Worm (Caenorhabditis elegans) whole organism, L2 larva: ENCODE measurements around the gene C49C8.2.

ENCODE experiments used
- C34F6.9 ChIP-seq: fragments of 150-350 bp; optimal IDR thresholded peaks from 2 replicates; lab custom pipeline; 2014; ENCODE audit warnings: missing biosample characterization, missing genetic modification characterization
- Y55F3AM.14 ChIP-seq: fragments of 200-800 bp; sonication (Bioruptor generic); optimal IDR thresholded peaks from 2 replicates; lab custom pipeline; 2018; ENCODE audit warnings: mild to moderate bottlenecking, missing genetic modification characterization, missing compliant biosample characterization
- blmp-1 ChIP-seq: sonication (generic microtip); optimal IDR thresholded peaks from 2 replicates; lab custom pipeline; 2017; ENCODE audit warnings: missing genetic modification characterization, mild to moderate bottlenecking, missing compliant biosample characterization, antibody characterized with exemption, moderate library complexity; ENCODE audit not compliant: insufficient read depth
- crh-2 ChIP-seq: sonication (generic microtip); optimal IDR thresholded peaks from 2 replicates; lab custom pipeline; 2017; ENCODE audit warnings: missing biosample characterization, missing genetic modification characterization
- dmd-4 ChIP-seq: sonication (generic microtip); optimal IDR thresholded peaks from 2 replicates; lab custom pipeline; 2017; ENCODE audit warnings: missing biosample characterization, missing genetic modification characterization
- egl-27 ChIP-seq: sonication (generic microtip); optimal IDR thresholded peaks from 3 replicates; lab custom pipeline; 2017; ENCODE audit warnings: missing biosample characterization, missing genetic modification reagents, missing genetic modification characterization
- elt-1 ChIP-seq: fragments of 150-350 bp; optimal IDR thresholded peaks from 2 replicates; lab custom pipeline; 2014; ENCODE audit warnings: missing biosample characterization, missing genetic modification characterization
- elt-3 ChIP-seq: sonication (generic microtip); optimal IDR thresholded peaks from 2 replicates; lab custom pipeline; 2017; ENCODE audit warnings: missing biosample characterization, missing genetic modification characterization
- fos-1 ChIP-seq: fragments of 150-350 bp; optimal IDR thresholded peaks from 2 replicates; lab custom pipeline; 2014; ENCODE audit warnings: missing biosample characterization, missing genetic modification characterization
- gmeb-1 ChIP-seq: fragments of 150-350 bp; optimal IDR thresholded peaks from 2 replicates; lab custom pipeline; 2014; ENCODE audit warnings: missing biosample characterization, missing genetic modification characterization
- lin-11 ChIP-seq: fragments of 150-350 bp; sonication (generic microtip); optimal IDR thresholded peaks from 2 replicates; lab custom pipeline; 2014; ENCODE audit warnings: missing biosample characterization, missing genetic modification characterization, inconsistent platforms, mixed read lengths
- lin-13 ChIP-seq: fragments of 150-350 bp; optimal IDR thresholded peaks from 2 replicates; lab custom pipeline; 2014; ENCODE audit warnings: missing biosample characterization, missing genetic modification reagents, missing genetic modification characterization
- lin-39 ChIP-seq: fragments of 150-350 bp; optimal IDR thresholded peaks from 2 replicates; lab custom pipeline; 2014; ENCODE audit warnings: missing biosample characterization, missing genetic modification reagents, missing genetic modification characterization
- lsy-2 ChIP-seq, 2 experiments: fragments of 150-350 bp in 1 of 2; sonication (generic microtip) in 1 of 2; optimal IDR thresholded peaks; 2 replicates each; lab custom pipeline; 2014 to 2017; ENCODE audit warnings: missing biosample characterization in 2 of 2, missing genetic modification characterization in 2 of 2
- mab-5 ChIP-seq: fragments of 150-350 bp; optimal IDR thresholded peaks from 2 replicates; lab custom pipeline; 2014; ENCODE audit warnings: missing biosample characterization, missing genetic modification characterization
- mbf-1 ChIP-seq: sonication (generic microtip); optimal IDR thresholded peaks from 2 replicates; lab custom pipeline; 2017; ENCODE audit warnings: missing biosample characterization, missing genetic modification characterization
- mdl-1 ChIP-seq, 2 experiments: fragments of 150-350 bp in 1 of 2; sonication (generic microtip) in 1 of 2; optimal IDR thresholded peaks; 2 replicates each; lab custom pipeline; 2017; ENCODE audit warnings: missing biosample characterization in 2 of 2, missing genetic modification characterization in 2 of 2
- nhr-10 ChIP-seq: sonication (generic microtip); optimal IDR thresholded peaks from 2 replicates; lab custom pipeline; 2017; ENCODE audit warnings: missing biosample characterization, missing genetic modification characterization
- nhr-11 ChIP-seq: fragments of 150-350 bp; optimal IDR thresholded peaks from 2 replicates; lab custom pipeline; 2014; ENCODE audit warnings: missing biosample characterization, missing genetic modification characterization
- nhr-12 ChIP-seq: fragments of 150-350 bp; optimal IDR thresholded peaks from 2 replicates; lab custom pipeline; 2014; ENCODE audit warnings: missing biosample characterization, missing genetic modification characterization
- nhr-129 ChIP-seq: fragments of 150-350 bp; optimal IDR thresholded peaks from 2 replicates; lab custom pipeline; 2014; ENCODE audit warnings: missing biosample characterization, missing genetic modification characterization
- nhr-21 ChIP-seq: fragments of 150-350 bp; optimal IDR thresholded peaks from 2 replicates; lab custom pipeline; 2014; ENCODE audit warnings: missing biosample characterization, missing genetic modification characterization
- nhr-25 ChIP-seq: fragments of 150-350 bp; sonication (generic microtip); optimal IDR thresholded peaks from 3 replicates; lab custom pipeline; 2014; ENCODE audit warnings: missing biosample characterization, missing genetic modification characterization
- nhr-6 ChIP-seq: fragments of 150-350 bp; optimal IDR thresholded peaks from 2 replicates; lab custom pipeline; 2014; ENCODE audit warnings: missing biosample characterization, missing genetic modification characterization
- nhr-77 ChIP-seq: fragments of 150-350 bp; optimal IDR thresholded peaks from 2 replicates; lab custom pipeline; 2014; ENCODE audit warnings: missing biosample characterization, missing genetic modification characterization
- peb-1 ChIP-seq: fragments of 150-350 bp; optimal IDR thresholded peaks from 2 replicates; lab custom pipeline; 2014; ENCODE audit warnings: missing biosample characterization, missing genetic modification characterization
- sem-4 ChIP-seq: fragments of 150-350 bp; optimal IDR thresholded peaks from 2 replicates; lab custom pipeline; 2014; ENCODE audit warnings: missing biosample characterization, missing genetic modification reagents, missing genetic modification characterization
- sma-3 ChIP-seq: sonication (generic microtip); optimal IDR thresholded peaks from 2 replicates; lab custom pipeline; 2016; ENCODE audit warnings: missing genetic modification reagents, missing genetic modification characterization, missing compliant biosample characterization
- sma-9 ChIP-seq, 2 experiments: fragments of 150-350 bp in 1 of 2; sonication (generic microtip) in 1 of 2; optimal IDR thresholded peaks; 2 replicates each; lab custom pipeline; 2014 to 2016; ENCODE audit warnings: missing genetic modification characterization in 2 of 2, mild to moderate bottlenecking in 1 of 2, missing biosample characterization in 1 of 2, missing compliant biosample characterization in 1 of 2, missing genetic modification reagents in 1 of 2, moderate library complexity in 1 of 2
- snpc-4 ChIP-seq: fragments of 150-350 bp; optimal IDR thresholded peaks from 2 replicates; lab custom pipeline; 2014; ENCODE audit warnings: missing biosample characterization, missing genetic modification characterization
- unc-39 ChIP-seq: fragments of 150-350 bp; optimal IDR thresholded peaks from 2 replicates; lab custom pipeline; 2014; ENCODE audit warnings: missing biosample characterization, missing genetic modification characterization
- unc-55 ChIP-seq: fragments of 150-350 bp; sonication (generic microtip); optimal IDR thresholded peaks from 3 replicates; lab custom pipeline; 2014; ENCODE audit warnings: missing biosample characterization, missing genetic modification reagents, missing genetic modification characterization
- unc-62 ChIP-seq: fragments of 150-350 bp; optimal IDR thresholded peaks from 2 replicates; lab custom pipeline; 2014; ENCODE audit warnings: missing biosample characterization, missing genetic modification reagents, missing genetic modification characterization
- ztf-1 ChIP-seq: fragments of 200-800 bp; sonication (Bioruptor generic); conservative IDR thresholded peaks from 2 replicates; pipeline ENCODE4 v1.3.6; 2022; ENCODE audit warnings: missing genetic modification characterization, missing compliant biosample characterization

Gene C49C8.2

ce11 chrIV:8611886-8612542, 38.9 kb upstream of the C49C8.2 start, which contains the start of the genes F42A9.17 and cyp-33E2:
TSS of gene F42A9.17 (minus strand) at chrIV:8611936.
TSS of gene cyp-33E2 (plus strand) at chrIV:8612334.
- TF ChIP-seq nhr-6 (tag; lab: Kevin White, UChicago), result no peak
- peak; percentile 35 for TF ChIP-seq crh-2 (tag; lab: Kevin White, UChicago)
- no peak for TF ChIP-seq mdl-1 (tag; optimal IDR thresholded peaks at IDR 0.05; lab: Kevin White, UChicago)
- TF ChIP-seq gmeb-1 (tag; lab: Kevin White, UChicago), result peak; percentile 21
- no peak for TF ChIP-seq unc-55 (GFP tag; lab: Kevin White, UChicago)
- peak; percentile 12 for TF ChIP-seq sma-9 (GFP tag; optimal IDR thresholded peaks at IDR 0.05; lab: Kevin White, UChicago)
- no peak for TF ChIP-seq sma-9 (tag; optimal IDR thresholded peaks at IDR 0.05; lab: Kevin White, UChicago)
- peak; percentile 93 for TF ChIP-seq fos-1 (tag; lab: Kevin White, UChicago)
- no peak for TF ChIP-seq elt-3 (tag; lab: Kevin White, UChicago)
- no peak for TF ChIP-seq unc-39 (tag; lab: Kevin White, UChicago)
- no peak for TF ChIP-seq lsy-2 (tag; optimal IDR thresholded peaks at IDR 0.05; lab: Kevin White, UChicago)
- TF ChIP-seq dmd-4 (tag; lab: Kevin White, UChicago), result no peak
- TF ChIP-seq C34F6.9 (tag; lab: Kevin White, UChicago), result no peak

- TF ChIP-seq fos-1 (tag; lab: Kevin White, UChicago), result peak; percentile 40
- no peak for TF ChIP-seq mdl-1 (tag; optimal IDR thresholded peaks at IDR 0.05; lab: Kevin White, UChicago)
- no peak for TF ChIP-seq nhr-25 (tag; lab: Kevin White, UChicago)
- TF ChIP-seq lin-39 (tag; lab: Kevin White, UChicago), result no peak
Observed at ce11 chrIV:8614680-8615079, 36.2 kb upstream of the C49C8.2 start, which contains the start of gene cyp-33E3. TSS of gene cyp-33E3 (plus strand) at chrIV:8614995.

- TF ChIP-seq peb-1, result no peak
Observed at ce11 chrIV:8615314-8615713, 35.6 kb upstream of the C49C8.2 start.

- no peak for TF ChIP-seq egl-27
- TF ChIP-seq lin-11 (tag; lab: Kevin White, UChicago), result no peak
- TF ChIP-seq gmeb-1 (tag; lab: Kevin White, UChicago), result no peak
- TF ChIP-seq fos-1 (tag; lab: Kevin White, UChicago), result no peak
- TF ChIP-seq nhr-6 (tag; lab: Kevin White, UChicago), result no peak
- no peak for TF ChIP-seq lsy-2 (tag; optimal IDR thresholded peaks at IDR 0.05; lab: Kevin White, UChicago)
- no peak for TF ChIP-seq sem-4 (tag; lab: Kevin White, UChicago)
- no peak for TF ChIP-seq C34F6.9 (tag; lab: Kevin White, UChicago)
- TF ChIP-seq snpc-4, result no peak
- TF ChIP-seq nhr-11 (tag; lab: Kevin White, UChicago), result no peak
- no peak for TF ChIP-seq nhr-25 (tag; lab: Kevin White, UChicago)
- TF ChIP-seq mbf-1 (tag; lab: Kevin White, UChicago), result no peak
- TF ChIP-seq nhr-21 (tag; lab: Kevin White, UChicago), result no peak
- TF ChIP-seq nhr-12 (tag; lab: Kevin White, UChicago), result no peak
- TF ChIP-seq nhr-10 (tag; lab: Kevin White, UChicago), result no peak
- TF ChIP-seq unc-62 (GFP tag; lab: Kevin White, UChicago), result no peak
- TF ChIP-seq sma-9 (GFP tag; optimal IDR thresholded peaks at IDR 0.05; lab: Kevin White, UChicago), result no peak
- TF ChIP-seq sma-9 (tag; optimal IDR thresholded peaks at IDR 0.05; lab: Kevin White, UChicago), result no peak
- no peak for TF ChIP-seq peb-1
Observed at ce11 chrIV:8617047-8617446, 33.8 kb upstream of the C49C8.2 start, which contains the start of the genes F42A9.7 and F42A9.3. TSS of gene F42A9.7 (minus strand) at chrIV:8617147. TSS of gene F42A9.3 (plus strand) at chrIV:8617260.

- TF ChIP-seq C34F6.9 (tag; lab: Kevin White, UChicago) (peak; percentile 51), nhr-10 (tag; lab: Kevin White, UChicago) (no peak), unc-55 (GFP tag; lab: Kevin White, UChicago) (peak; percentile 46), lsy-2 (tag; optimal IDR thresholded peaks at IDR 0.05; lab: Kevin White, UChicago) (peak in 1 of 2 experiments; percentile 35), gmeb-1 (tag; lab: Kevin White, UChicago) (no peak), Y55F3AM.14 (GFP tag; lab: Kevin White, UChicago) (no peak), mbf-1 (tag; lab: Kevin White, UChicago) (no peak)
Observed at ce11 chrIV:8618698-8619097, 32.2 kb upstream of the C49C8.2 start, which contains the start of gene F42A9.8. TSS of gene F42A9.8 (minus strand) at chrIV:8618785.

- TF ChIP-seq blmp-1 (tag; lab: Kevin White, UChicago) (peak; percentile 78), nhr-6 (tag; lab: Kevin White, UChicago) (peak; percentile 65), egl-27 (peak; percentile 33), sma-3 (GFP tag; lab: Kevin White, UChicago) (peak; percentile 26), crh-2 (tag; lab: Kevin White, UChicago) (peak; percentile 84), mab-5 (peak; percentile 12), nhr-21 (tag; lab: Kevin White, UChicago) (peak; percentile 60), peb-1 (no peak), sma-9 (GFP tag; optimal IDR thresholded peaks at IDR 0.05; lab: Kevin White, UChicago) (peak; percentile 81), sma-9 (tag; optimal IDR thresholded peaks at IDR 0.05; lab: Kevin White, UChicago) (no peak), ztf-1 (no peak), nhr-77 (tag; lab: Kevin White, UChicago) (no peak), elt-1 (tag; lab: Kevin White, UChicago) (no peak), sem-4 (tag; lab: Kevin White, UChicago) (peak; percentile 44), nhr-129 (tag; lab: Kevin White, UChicago) (peak; percentile 89), lsy-2 (tag; optimal IDR thresholded peaks at IDR 0.05; lab: Kevin White, UChicago) (peak in 1 of 2 experiments; percentile 78), gmeb-1 (tag; lab: Kevin White, UChicago) (peak; percentile 15), unc-55 (GFP tag; lab: Kevin White, UChicago) (peak; percentile 79), nhr-25 (tag; lab: Kevin White, UChicago) (peak; percentile 74), snpc-4 (no peak), lin-13 (GFP tag; lab: Kevin White, UChicago) (peak; percentile 57)
Observed at ce11 chrIV:8620102-8620733, 30.7 kb upstream of the C49C8.2 start, which contains the start of gene lin-49. TSS of gene lin-49 (plus strand) at chrIV:8620683.
